Worm (Caenorhabditis elegans): ENCODE results near the gene F25E5.16.

ce11 chrV:7402355-7402754 is 35.7 kb upstream of the F25E5.16 start, which contains the start of gene srj-13:
- TF ChIP-seq fkh-10 (GFP tag; optimal IDR thresholded peaks at IDR 0.05) (no peak), nhr-90 (tag; optimal IDR thresholded peaks at IDR 0.05; ENCODE audit: poor library complexity) (no peak), ztf-11 (tag; optimal IDR thresholded peaks at IDR 0.05) (no peak), aha-1 (tag; optimal IDR thresholded peaks at IDR 0.05) (no peak), lin-39 (tag; optimal IDR thresholded peaks at IDR 0.05) (no peak), nhr-11 (tag; optimal IDR thresholded peaks at IDR 0.05) (no peak), lin-13 (GFP tag; optimal IDR thresholded peaks at IDR 0.05) (no peak), nhr-12 (tag; optimal IDR thresholded peaks at IDR 0.05) (no peak)
